Worm (Caenorhabditis elegans) whole organism, L1 larva: Measurements from ENCODE around the gene asna-1.
A peak's percentile ranks its signal among the peaks of the same experiment; 100 is the strongest.

Source experiments
- C04F5.9 ChIP-seq: sonication (generic microtip); optimal IDR thresholded peaks from 2 replicates; lab custom pipeline; 2016; ENCODE audit warnings: missing genetic modification characterization, missing compliant biosample characterization
- C16A3.4 ChIP-seq: fragments of 150-350 bp; optimal IDR thresholded peaks from 2 replicates; lab custom pipeline; 2014; ENCODE audit warnings: missing biosample characterization, missing genetic modification characterization
- Y116A8C.19 ChIP-seq: sonication (generic microtip); optimal IDR thresholded peaks from 2 replicates; lab custom pipeline; 2016; ENCODE audit warnings: missing compliant biosample characterization, missing genetic modification characterization, borderline replicate concordance
- aha-1 ChIP-seq: fragments of 150-350 bp; optimal IDR thresholded peaks from 2 replicates; lab custom pipeline; 2014; ENCODE audit warnings: missing biosample characterization, missing genetic modification characterization
- alr-1 ChIP-seq: fragments of 200-800 bp; sonication (Bioruptor generic); optimal IDR thresholded peaks from 2 replicates; lab custom pipeline; 2018; ENCODE audit warnings: borderline replicate concordance, mild to moderate bottlenecking, missing genetic modification characterization, missing compliant biosample characterization
- aly-2 ChIP-seq: fragments of 150-350 bp; optimal IDR thresholded peaks from 2 replicates; lab custom pipeline; 2014; ENCODE audit warnings: missing biosample characterization, missing genetic modification characterization
- ceh-8 ChIP-seq: fragments of 200-800 bp; sonication (Bioruptor generic); optimal IDR thresholded peaks from 2 replicates; lab custom pipeline; 2018; ENCODE audit warnings: mild to moderate bottlenecking, missing genetic modification characterization, moderate library complexity, missing compliant biosample characterization
- ceh-82 ChIP-seq, 3 experiments: fragments of 150-350 bp in 1 of 3; sonication (generic microtip) in 2 of 3; optimal IDR thresholded peaks; 2 replicates each; lab custom pipeline; 2014 to 2017; ENCODE audit warnings: missing biosample characterization in 3 of 3, missing genetic modification characterization in 3 of 3
- ceh-88 ChIP-seq: fragments of 200-800 bp; sonication (Bioruptor generic); IDR thresholded peaks from 2 replicates; pipeline ENCODE4 v1.3.6; 2022; ENCODE audit warnings: missing genetic modification characterization, missing compliant biosample characterization
- ceh-90 ChIP-seq: sonication (generic microtip); optimal IDR thresholded peaks from 2 replicates; lab custom pipeline; 2016; ENCODE audit warnings: missing genetic modification characterization, missing compliant biosample characterization
- dpl-1 ChIP-seq, 3 experiments: fragments of 150-350 bp in 2 of 3; sonication (generic microtip) in 1 of 3; optimal IDR thresholded peaks; 2 replicates each; lab custom pipeline; 2014 to 2017; ENCODE audit warnings: missing biosample characterization in 3 of 3, missing genetic modification characterization in 3 of 3, missing genetic modification reagents in 3 of 3
- egl-13 ChIP-seq: sonication (generic microtip); optimal IDR thresholded peaks from 2 replicates; lab custom pipeline; 2016; ENCODE audit warnings: missing genotype, missing genetic modification reagents, missing genetic modification characterization, missing compliant biosample characterization
- elt-2 ChIP-seq: sonication (generic microtip); optimal IDR thresholded peaks from 2 replicates; lab custom pipeline; 2016; ENCODE audit warnings: missing genetic modification characterization, mild to moderate bottlenecking, inconsistent platforms, missing compliant biosample characterization, missing genetic modification reagents
- fkh-10 ChIP-seq: sonication (generic microtip); optimal IDR thresholded peaks from 2 replicates; lab custom pipeline; 2017; ENCODE audit warnings: missing biosample characterization, missing genetic modification reagents, missing genetic modification characterization
- fkh-8 ChIP-seq: sonication (generic microtip); optimal IDR thresholded peaks from 2 replicates; lab custom pipeline; 2016; ENCODE audit warnings: mild to moderate bottlenecking, missing genetic modification characterization, missing compliant biosample characterization
- fos-1 ChIP-seq: fragments of 150-350 bp; optimal IDR thresholded peaks from 2 replicates; lab custom pipeline; 2014; ENCODE audit warnings: missing biosample characterization, missing genetic modification characterization
- lin-14 ChIP-seq: fragments of 200-800 bp; sonication (Bioruptor generic); optimal IDR thresholded peaks from 2 replicates; lab custom pipeline; 2018; ENCODE audit warnings: mild to moderate bottlenecking, missing genetic modification characterization, moderate library complexity, missing compliant biosample characterization
- lin-15B ChIP-seq: fragments of 150-350 bp; sonication (generic microtip); optimal IDR thresholded peaks from 3 replicates; lab custom pipeline; 2014; ENCODE audit warnings: missing biosample characterization, missing genetic modification characterization
- lin-39 ChIP-seq: fragments of 150-350 bp; optimal IDR thresholded peaks from 2 replicates; lab custom pipeline; 2014; ENCODE audit warnings: missing biosample characterization, missing genetic modification reagents, missing genetic modification characterization
- lir-3 ChIP-seq: sonication (generic microtip); optimal IDR thresholded peaks from 2 replicates; lab custom pipeline; 2016; ENCODE audit warnings: mild to moderate bottlenecking, missing genetic modification characterization, moderate library complexity, missing compliant biosample characterization; ENCODE audit not compliant: poor library complexity
- lsy-2 ChIP-seq, 2 experiments: fragments of 150-350 bp; optimal IDR thresholded peaks; 2 replicates each; lab custom pipeline; 2014; ENCODE audit warnings: missing biosample characterization in 2 of 2, missing genetic modification characterization in 2 of 2
- mef-2 ChIP-seq: fragments of 150-350 bp; optimal IDR thresholded peaks from 2 replicates; lab custom pipeline; 2014; ENCODE audit warnings: missing biosample characterization, missing genetic modification characterization
- mep-1 ChIP-seq: fragments of 150-350 bp; optimal IDR thresholded peaks from 2 replicates; lab custom pipeline; 2014; ENCODE audit warnings: missing biosample characterization, missing genetic modification characterization
- nhr-47 ChIP-seq: sonication (generic microtip); optimal IDR thresholded peaks from 2 replicates; lab custom pipeline; 2016; ENCODE audit warnings: mild to moderate bottlenecking, missing genetic modification characterization, moderate library complexity, missing compliant biosample characterization
- nhr-76 ChIP-seq: sonication (generic microtip); optimal IDR thresholded peaks from 2 replicates; lab custom pipeline; 2017; ENCODE audit warnings: missing biosample characterization, missing genetic modification characterization
- pqm-1 ChIP-seq: sonication (generic microtip); optimal IDR thresholded peaks from 3 replicates; lab custom pipeline; 2017; ENCODE audit warnings: missing biosample characterization, missing genetic modification characterization
- snu-23 ChIP-seq: sonication (generic microtip); optimal IDR thresholded peaks from 2 replicates; lab custom pipeline; 2016; ENCODE audit warnings: missing genetic modification characterization, missing compliant biosample characterization
- sox-4 ChIP-seq: sonication (generic microtip); optimal IDR thresholded peaks from 2 replicates; lab custom pipeline; 2016; ENCODE audit warnings: missing genetic modification characterization, missing compliant biosample characterization
- sptf-1 ChIP-seq: fragments of 150-350 bp; optimal IDR thresholded peaks from 2 replicates; lab custom pipeline; 2014; ENCODE audit warnings: missing biosample characterization, missing genetic modification characterization
- unc-30 ChIP-seq: sonication (generic microtip); optimal IDR thresholded peaks from 2 replicates; lab custom pipeline; 2017; ENCODE audit warnings: missing biosample characterization, missing genetic modification characterization
- unc-98 ChIP-seq: fragments of 200-800 bp; sonication (Bioruptor generic); IDR thresholded peaks from 2 replicates; pipeline ENCODE4 v1.3.6; 2022; ENCODE audit warnings: missing genetic modification characterization, missing compliant biosample characterization
- vab-15 ChIP-seq: sonication (generic microtip); optimal IDR thresholded peaks from 2 replicates; lab custom pipeline; 2017; ENCODE audit warnings: missing genotype, mild to moderate bottlenecking, missing genetic modification characterization, missing compliant biosample characterization
- xbp-1 ChIP-seq: sonication (generic microtip); optimal IDR thresholded peaks from 2 replicates; lab custom pipeline; 2016; ENCODE audit warnings: missing genetic modification characterization, missing compliant biosample characterization
- zag-1 ChIP-seq: fragments of 150-350 bp; optimal IDR thresholded peaks from 2 replicates; lab custom pipeline; 2014; ENCODE audit warnings: missing biosample characterization, missing genetic modification characterization
- zip-4 ChIP-seq: fragments of 200-800 bp; sonication (Bioruptor generic); optimal IDR thresholded peaks from 2 replicates; lab custom pipeline; 2018; ENCODE audit warnings: mild to moderate bottlenecking, missing genetic modification characterization, moderate library complexity, missing compliant biosample characterization

Gene asna-1

ce11 chrIII:8873990-8874668 lies 20.8 kb upstream of the asna-1 start (continued):
- peak; percentile 81 for TF ChIP-seq fkh-8
- peak; percentile 13 for TF ChIP-seq sox-4 (tag; lab: Kevin White, UChicago)
- TF ChIP-seq nhr-76 = no peak
- TF ChIP-seq snu-23 (GFP tag; lab: Kevin White, UChicago) = peak; percentile 94
- peak; percentile 72 for TF ChIP-seq mef-2 (tag; lab: Kevin White, UChicago)
- TF ChIP-seq ceh-82 (tag; optimal IDR thresholded peaks at IDR 0.05; lab: Kevin White, UChicago) = peak; percentile 71 to 84 (median 74)
- TF ChIP-seq nhr-47 (tag; lab: Kevin White, UChicago) = peak; percentile 85
- TF ChIP-seq elt-2 (tag; lab: Kevin White, UChicago) = no peak

ce11 chrIII:8877002-8877401 lies 17.9 kb upstream of the asna-1 start, which contains the start of gene K01F9.2:
Gene K01F9.2 (minus strand): TSS chrIII:8877128.
- TF ChIP-seq zag-1 (tag; lab: Kevin White, UChicago) (no peak), fkh-10 (GFP tag; lab: Kevin White, UChicago) (peak; percentile 93), lin-14 (GFP tag; lab: Kevin White, UChicago) (peak; percentile 49), xbp-1 (tag; lab: Kevin White, UChicago) (no peak), ceh-88 (no peak)

ce11 chrIII:8878960-8879359 lies 15.9 kb upstream of the asna-1 start:
- TF ChIP-seq vab-15 (tag; lab: Kevin White, UChicago) (no peak), C16A3.4 (tag; lab: Kevin White, UChicago) (no peak), aha-1 (tag; lab: Kevin White, UChicago) (no peak), unc-30 (tag; lab: Kevin White, UChicago) (no peak), C04F5.9 (no peak), unc-98 (GFP tag; lab: Robert Waterston, UW) (no peak), ceh-82 (tag; optimal IDR thresholded peaks at IDR 0.05; lab: Kevin White, UChicago) (no peak), alr-1 (no peak), lin-15B (tag; lab: Kevin White, UChicago) (no peak), ceh-90 (tag; lab: Kevin White, UChicago) (no peak), Y116A8C.19 (no peak), xbp-1 (tag; lab: Kevin White, UChicago) (no peak), mep-1 (no peak)

DNA sequence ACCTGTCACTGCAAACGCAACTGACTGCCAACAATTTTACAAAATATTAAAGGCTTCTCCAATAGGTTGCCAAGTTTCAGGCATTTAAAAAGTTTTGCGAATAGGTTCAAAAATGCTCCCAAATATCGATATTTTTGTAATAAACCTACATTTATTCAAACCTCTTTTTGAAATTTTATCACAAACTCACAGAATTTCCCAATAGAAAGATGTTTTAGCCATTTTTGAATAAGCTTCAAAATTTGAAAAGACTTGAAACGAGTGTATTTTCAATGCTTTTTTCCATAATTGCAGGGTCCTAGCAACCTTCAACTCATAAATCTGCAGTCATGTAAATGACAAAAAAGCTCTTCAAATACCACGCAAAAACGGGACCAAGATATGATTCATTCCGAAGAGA lies 12.5 kb upstream of the asna-1 start:
- TF ChIP-seq nhr-47 (tag; lab: Kevin White, UChicago) (no peak), sptf-1 (tag; lab: Kevin White, UChicago) (no peak), lin-39 (tag; lab: Kevin White, UChicago) (no peak), mep-1 (no peak), dpl-1 (GFP tag; optimal IDR thresholded peaks at IDR 0.05; lab: Kevin White, UChicago) (no peak), zip-4 (GFP tag; lab: Kevin White, UChicago) (no peak), ceh-8 (GFP tag; lab: Kevin White, UChicago) (no peak), pqm-1 (tag; lab: Kevin White, UChicago) (no peak), egl-13 (tag; lab: Kevin White, UChicago) (no peak), lir-3 (tag; lab: Kevin White, UChicago) (no peak), fkh-10 (GFP tag; lab: Kevin White, UChicago) (no peak), lsy-2 (tag; optimal IDR thresholded peaks at IDR 0.05; lab: Kevin White, UChicago) (no peak), aly-2 (tag; lab: Kevin White, UChicago) (no peak), ceh-90 (tag; lab: Kevin White, UChicago) (no peak), fos-1 (tag; lab: Kevin White, UChicago) (no peak)
